Worm (Caenorhabditis elegans) whole organism, early embryonic: ENCODE results near the gene srx-39.

Experiments
- B0310.2 ChIP-seq: sonication (generic microtip); optimal IDR thresholded peaks from 2 replicates; lab custom pipeline; 2016; ENCODE audit warnings: mild to moderate bottlenecking, missing genetic modification characterization, missing compliant biosample characterization
- F13C5.2 ChIP-seq: sonication (generic microtip); optimal IDR thresholded peaks from 2 replicates; lab custom pipeline; 2017; ENCODE audit warnings: mild to moderate bottlenecking, missing genetic modification characterization, inconsistent platforms, missing compliant biosample characterization
- aly-1 ChIP-seq: sonication (generic microtip); optimal IDR thresholded peaks from 2 replicates; lab custom pipeline; 2016; ENCODE audit warnings: missing genetic modification characterization, missing compliant biosample characterization
- ama-1 ChIP-seq: fragments of 150-350 bp; optimal IDR thresholded peaks from 2 replicates; lab custom pipeline; 2014
- ceh-13 ChIP-seq: fragments of 200-800 bp; sonication (Bioruptor generic); optimal IDR thresholded peaks from 2 replicates; lab custom pipeline; 2018; ENCODE audit warnings: mild to moderate bottlenecking, missing genetic modification characterization, missing compliant biosample characterization
- ceh-36 ChIP-seq: sonication (generic microtip); optimal IDR thresholded peaks from 2 replicates; lab custom pipeline; 2016; ENCODE audit warnings: missing genetic modification characterization, inconsistent platforms, missing compliant biosample characterization
- ets-7 ChIP-seq: sonication (generic microtip); optimal IDR thresholded peaks from 2 replicates; lab custom pipeline; 2016; ENCODE audit warnings: missing genotype, missing genetic modification characterization, missing compliant biosample characterization
- flt-1 ChIP-seq: fragments of 200-800 bp; sonication (Bioruptor generic); IDR thresholded peaks from 2 replicates; pipeline ENCODE4 v1.3.6; 2022; ENCODE audit warnings: missing genetic modification characterization, missing compliant biosample characterization
- hmbx-1 ChIP-seq: sonication (generic microtip); optimal IDR thresholded peaks from 2 replicates; lab custom pipeline; 2016; ENCODE audit warnings: mild to moderate bottlenecking, missing genetic modification characterization, missing compliant biosample characterization
- hmg-4 ChIP-seq: fragments of 200-800 bp; sonication (Bioruptor generic); optimal IDR thresholded peaks from 2 replicates; lab custom pipeline; 2018; ENCODE audit warnings: mild to moderate bottlenecking, missing genetic modification characterization, missing compliant biosample characterization
- hnd-1 ChIP-seq: sonication (generic microtip); optimal IDR thresholded peaks from 2 replicates; lab custom pipeline; 2016; ENCODE audit warnings: missing genetic modification characterization, missing compliant biosample characterization
- pes-1 ChIP-seq: fragments of 200-800 bp; sonication (Bioruptor generic); IDR thresholded peaks from 2 replicates; pipeline ENCODE4 v1.3.6; 2022; ENCODE audit warnings: missing genetic modification reagents, missing genetic modification characterization, missing compliant biosample characterization
- scrt-1 ChIP-seq: fragments of 200-800 bp; sonication (Bioruptor generic); IDR thresholded peaks from 2 replicates; pipeline ENCODE4 v1.3.6; 2022; ENCODE audit warnings: missing genetic modification characterization, missing compliant biosample characterization
- sea-1 ChIP-seq: fragments of 200-800 bp; sonication (Bioruptor generic); conservative IDR thresholded peaks from 2 replicates; pipeline ENCODE4 v1.3.6; 2022; ENCODE audit warnings: missing genetic modification characterization, missing compliant biosample characterization
- tbx-11 ChIP-seq: fragments of 200-800 bp; sonication (Bioruptor generic); IDR thresholded peaks from 2 replicates; pipeline ENCODE4 v1.3.6; 2022; ENCODE audit warnings: missing genetic modification characterization, missing compliant biosample characterization
- tbx-37 ChIP-seq: fragments of 200-800 bp; sonication (Bioruptor generic); conservative IDR thresholded peaks from 2 replicates; pipeline ENCODE4 v1.3.6; 2022; ENCODE audit warnings: missing genetic modification reagents, missing genetic modification characterization, missing compliant biosample characterization
- tra-4 ChIP-seq: sonication (generic microtip); optimal IDR thresholded peaks from 2 replicates; lab custom pipeline; 2017; ENCODE audit warnings: missing genetic modification characterization, missing compliant biosample characterization

Gene srx-39

ce11 chrV:5132441-5132840 lies 25.1 kb downstream of the srx-39 start, which contains the start of gene F14F9.4:
F14F9.4 (plus strand) TSS chrV:5132741.
- TF ChIP-seq aly-1 = no peak
- TF ChIP-seq hnd-1 (tag; lab: Kevin White, UChicago) = no peak

ce11 chrV:5131380-5131779 lies 26.2 kb downstream of the srx-39 start:
- TF ChIP-seq ama-1 (lab: Kevin White, UChicago) (no peak), ceh-36 (tag; lab: Kevin White, UChicago) (no peak), hmg-4 (GFP tag; lab: Kevin White, UChicago) (no peak), ets-7 (no peak), flt-1 (GFP tag; lab: Robert Waterston, UW) (no peak), hnd-1 (tag; lab: Kevin White, UChicago) (no peak), aly-1 (no peak), tra-4 (tag; lab: Kevin White, UChicago) (no peak), tbx-37 (GFP tag; lab: Robert Waterston, UW) (no peak), F13C5.2 (tag; lab: Kevin White, UChicago) (no peak), sea-1 (GFP tag; lab: Robert Waterston, UW) (no peak), tbx-11 (GFP tag; lab: Robert Waterston, UW) (no peak)

- TF ChIP-seq ama-1 (lab: Kevin White, UChicago) (no peak), ceh-36 (tag; lab: Kevin White, UChicago) (no peak), tra-4 (tag; lab: Kevin White, UChicago) (no peak), hnd-1 (tag; lab: Kevin White, UChicago) (no peak), hmbx-1 (tag; lab: Kevin White, UChicago) (no peak), ceh-13 (GFP tag; lab: Kevin White, UChicago) (no peak), F13C5.2 (tag; lab: Kevin White, UChicago) (no peak), ets-7 (no peak), sea-1 (GFP tag; lab: Robert Waterston, UW) (no peak), scrt-1 (GFP tag; lab: Robert Waterston, UW) (no peak), tbx-11 (GFP tag; lab: Robert Waterston, UW) (no peak), aly-1 (no peak), hmg-4 (GFP tag; lab: Kevin White, UChicago) (no peak), tbx-37 (GFP tag; lab: Robert Waterston, UW) (no peak)
Observed at ce11 chrV:5130018-5130417, 27.5 kb downstream of the srx-39 start, which contains the start of gene F14F9.8. F14F9.8 (plus strand) TSS chrV:5130318.

ce11 chrV:5126793-5127192 lies 30.8 kb downstream of the srx-39 start, which contains the start of gene F14F9.5:
F14F9.5 (plus strand) TSS chrV:5127093.
- TF ChIP-seq ama-1 (lab: Kevin White, UChicago) (no peak), aly-1 (no peak), sea-1 (GFP tag; lab: Robert Waterston, UW) (no peak), tra-4 (tag; lab: Kevin White, UChicago) (no peak), hnd-1 (tag; lab: Kevin White, UChicago) (no peak), tbx-11 (GFP tag; lab: Robert Waterston, UW) (no peak)

- no peak for TF ChIP-seq scrt-1 (GFP tag; lab: Robert Waterston, UW)
- no peak for TF ChIP-seq ceh-36 (tag; lab: Kevin White, UChicago)
- TF ChIP-seq tbx-11 (GFP tag; lab: Robert Waterston, UW) = no peak
- no peak for TF ChIP-seq ets-7
- TF ChIP-seq ceh-13 (GFP tag; lab: Kevin White, UChicago) = no peak
- no peak for TF ChIP-seq B0310.2
- TF ChIP-seq hmbx-1 (tag; lab: Kevin White, UChicago) = no peak
- TF ChIP-seq hnd-1 (tag; lab: Kevin White, UChicago) = no peak
- no peak for TF ChIP-seq F13C5.2 (tag; lab: Kevin White, UChicago)
- TF ChIP-seq tbx-37 (GFP tag; lab: Robert Waterston, UW) = no peak
- no peak for TF ChIP-seq flt-1 (GFP tag; lab: Robert Waterston, UW)
- no peak for TF ChIP-seq aly-1
- TF ChIP-seq pes-1 (GFP tag; lab: Robert Waterston, UW) = no peak
- no peak for TF ChIP-seq ama-1 (lab: Kevin White, UChicago)
- no peak for TF ChIP-seq hmg-4 (GFP tag; lab: Kevin White, UChicago)
Observed at ce11 chrV:5119679-5120078, 37.9 kb downstream of the srx-39 start, which contains the start of gene sid-1. sid-1 (plus strand) TSS chrV:5119970.

- TF ChIP-seq hmbx-1 (tag; lab: Kevin White, UChicago) = no peak
- TF ChIP-seq ama-1 (lab: Kevin White, UChicago) = no peak
- no peak for TF ChIP-seq pes-1 (GFP tag; lab: Robert Waterston, UW)
- no peak for TF ChIP-seq aly-1
- no peak for TF ChIP-seq tbx-37 (GFP tag; lab: Robert Waterston, UW)
- TF ChIP-seq tbx-11 (GFP tag; lab: Robert Waterston, UW) = no peak
- TF ChIP-seq tra-4 (tag; lab: Kevin White, UChicago) = no peak
- TF ChIP-seq hnd-1 (tag; lab: Kevin White, UChicago) = no peak
- TF ChIP-seq flt-1 (GFP tag; lab: Robert Waterston, UW) = no peak
- TF ChIP-seq ceh-13 (GFP tag; lab: Kevin White, UChicago) = no peak
- TF ChIP-seq B0310.2 = no peak
Observed at ce11 chrV:5119109-5119508, 38.5 kb downstream of the srx-39 start, which contains the start of gene C04F5.9. C04F5.9 (minus strand) TSS chrV:5119209.

ce11 chrV:5113654-5114053 lies 43.9 kb downstream of the srx-39 start, which contains the start of gene C04F5.8:
C04F5.8 (minus strand) TSS chrV:5113754.
- TF ChIP-seq pes-1 (GFP tag; lab: Robert Waterston, UW) (no peak), flt-1 (GFP tag; lab: Robert Waterston, UW) (no peak), F13C5.2 (tag; lab: Kevin White, UChicago) (no peak), ceh-13 (GFP tag; lab: Kevin White, UChicago) (no peak), hmbx-1 (tag; lab: Kevin White, UChicago) (no peak), scrt-1 (GFP tag; lab: Robert Waterston, UW) (no peak), aly-1 (no peak), tbx-37 (GFP tag; lab: Robert Waterston, UW) (no peak), hnd-1 (tag; lab: Kevin White, UChicago) (no peak), ceh-36 (tag; lab: Kevin White, UChicago) (no peak), sea-1 (GFP tag; lab: Robert Waterston, UW) (no peak), tbx-11 (GFP tag; lab: Robert Waterston, UW) (no peak), ama-1 (lab: Kevin White, UChicago) (no peak), hmg-4 (GFP tag; lab: Kevin White, UChicago) (no peak), ets-7 (no peak), B0310.2 (no peak)
